Fruit fly (Drosophila melanogaster): ENCODE results near the gene CG12078.

DNA sequence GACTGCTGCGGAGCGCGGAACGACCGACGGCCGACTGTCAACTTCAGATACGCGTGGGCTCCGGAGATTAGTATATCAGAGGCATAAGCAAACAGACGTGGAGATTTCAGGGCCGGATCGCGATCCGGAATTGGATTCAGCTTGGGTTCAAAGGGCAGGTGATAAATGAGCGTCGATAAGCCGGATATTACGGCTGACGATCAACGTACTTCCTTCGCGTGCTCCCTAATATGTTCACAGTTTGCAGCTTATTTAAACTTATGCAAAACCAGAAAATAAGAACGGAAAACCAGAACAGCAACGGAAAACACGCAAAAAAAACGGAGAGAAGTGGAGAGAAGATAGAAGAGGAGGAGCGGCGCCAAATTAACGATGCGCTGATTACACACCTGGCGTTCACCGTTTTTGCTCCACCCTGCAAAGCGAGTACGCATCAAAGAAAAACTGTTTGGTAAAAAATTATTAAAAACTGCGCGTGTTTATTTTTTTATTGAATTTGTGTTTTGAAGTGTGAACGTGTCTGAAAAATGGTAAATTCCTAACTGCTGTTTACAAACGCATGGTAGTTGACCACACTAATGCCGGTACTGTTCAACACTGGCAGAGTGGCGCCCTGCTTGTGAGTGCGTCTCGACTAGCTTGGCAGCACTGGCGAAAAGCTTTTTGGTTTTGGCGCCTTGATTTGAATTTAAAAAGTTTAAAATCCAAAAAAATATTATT is 4.9 kb downstream of the CG12078 start, which contains the start of gene CG17746:
- no peak for TF ChIP-seq usp (GFP tag; optimal IDR thresholded peaks at IDR 0.05)
- TF ChIP-seq EcR (GFP tag; optimal IDR thresholded peaks at IDR 0.05), result no peak
- TF ChIP-seq pan (optimal IDR thresholded peaks at IDR 0.05), result no peak
